Fruit fly (Drosophila melanogaster) whole organism, embryonic: ENCODE measurements around the gene nol.
A peak's percentile ranks its signal among the peaks of the same experiment; 100 is the strongest.

ENCODE experiments used
- C15 ChIP-seq: fragments of 200-800 bp; sonication (Bioruptor generic); IDR thresholded peaks from 3 replicates; pipeline ENCODE4 v1.3.6; 2022; ENCODE audit warnings: missing biosample characterization, missing genetic modification characterization
- CG10274 ChIP-seq: fragments of 200-800 bp; sonication (Bioruptor generic); optimal IDR thresholded peaks from 3 replicates; lab custom pipeline; 2017; ENCODE audit warnings: missing biosample characterization, mild to moderate bottlenecking, missing genetic modification characterization
- CG11696 ChIP-seq: fragments of 200-800 bp; sonication (Bioruptor generic); IDR thresholded peaks from 2 replicates; pipeline ENCODE4 v1.3.6; 2022; ENCODE audit warnings: missing biosample characterization, missing genetic modification characterization
- CG12219 ChIP-seq: fragments of 200-800 bp; sonication (Bioruptor generic); optimal IDR thresholded peaks from 3 replicates; lab custom pipeline; 2018; ENCODE audit warnings: missing biosample characterization, mild to moderate bottlenecking, missing genetic modification characterization
- CG14050 ChIP-seq: fragments of 200-800 bp; sonication (Bioruptor generic); IDR thresholded peaks from 3 replicates; pipeline ENCODE4 v1.3.6; 2022; ENCODE audit warnings: missing biosample characterization, missing genetic modification characterization
- CG18476 ChIP-seq: fragments of 200-800 bp; sonication (Bioruptor generic); optimal IDR thresholded peaks from 2 replicates; lab custom pipeline; 2016; ENCODE audit warnings: missing biosample characterization, mild to moderate bottlenecking, missing genetic modification characterization
- CG18599 ChIP-seq: fragments of 200-800 bp; sonication (Bioruptor generic); optimal IDR thresholded peaks from 3 replicates; lab custom pipeline; 2017; ENCODE audit warnings: missing biosample characterization, missing genetic modification characterization, mild to moderate bottlenecking, moderate library complexity, missing genetic modification reagents
- CG2889 ChIP-seq: fragments of 200-800 bp; sonication (Bioruptor generic); IDR thresholded peaks from 3 replicates; pipeline ENCODE4 v1.3.6; 2022; ENCODE audit warnings: missing biosample characterization, missing genetic modification characterization
- CG34376 ChIP-seq: fragments of 200-800 bp; sonication (Bioruptor generic); optimal IDR thresholded peaks from 2 replicates; lab custom pipeline; 2018; ENCODE audit warnings: missing biosample characterization, mild to moderate bottlenecking, missing genetic modification characterization
- CG3838 ChIP-seq: fragments of 200-800 bp; sonication (Bioruptor generic); optimal IDR thresholded peaks from 3 replicates; lab custom pipeline; 2016; ENCODE audit warnings: missing biosample characterization, missing genetic modification characterization
- CG4707 ChIP-seq: fragments of 200-800 bp; sonication (Bioruptor generic); optimal IDR thresholded peaks from 2 replicates; lab custom pipeline; 2018; ENCODE audit warnings: missing biosample characterization, mild to moderate bottlenecking, missing genetic modification characterization, moderate library complexity
- CG5245 ChIP-seq: fragments of 200-800 bp; sonication (Bioruptor generic); optimal IDR thresholded peaks from 3 replicates; lab custom pipeline; 2016; ENCODE audit warnings: missing biosample characterization, missing genetic modification characterization
- CG5953 ChIP-seq: fragments of 200-800 bp; sonication (Bioruptor generic); IDR thresholded peaks from 2 replicates; pipeline ENCODE4 v1.3.6; 2022; ENCODE audit warnings: missing biosample characterization, missing genetic modification characterization
- CG7271 ChIP-seq: fragments of 200-800 bp; sonication (Bioruptor generic); optimal IDR thresholded peaks from 2 replicates; lab custom pipeline; 2018; ENCODE audit warnings: missing biosample characterization, mild to moderate bottlenecking, missing genetic modification characterization, moderate library complexity
- CG8359 ChIP-seq: fragments of 200-800 bp; sonication (Bioruptor generic); optimal IDR thresholded peaks from 2 replicates; lab custom pipeline; 2017; ENCODE audit warnings: missing biosample characterization, mild to moderate bottlenecking, missing genetic modification characterization, borderline replicate concordance
- CG9437 ChIP-seq: fragments of 200-800 bp; sonication (Bioruptor generic); optimal IDR thresholded peaks from 2 replicates; lab custom pipeline; 2018; ENCODE audit warnings: missing biosample characterization, mild to moderate bottlenecking, missing genetic modification characterization
- CG9797 ChIP-seq: fragments of 200-800 bp; sonication (Bioruptor generic); optimal IDR thresholded peaks from 3 replicates; lab custom pipeline; 2018; ENCODE audit warnings: missing biosample characterization, mild to moderate bottlenecking, missing genetic modification characterization
- CG9817 ChIP-seq: fragments of 200-800 bp; sonication (Bioruptor generic); optimal IDR thresholded peaks from 2 replicates; lab custom pipeline; 2018; ENCODE audit warnings: missing biosample characterization, mild to moderate bottlenecking, missing genetic modification characterization, moderate library complexity
- D19A ChIP-seq: fragments of 200-800 bp; optimal IDR thresholded peaks from 3 replicates; lab custom pipeline; 2019; ENCODE audit warnings: missing biosample characterization, mild to moderate bottlenecking, missing genetic modification characterization, moderate library complexity
- ERR ChIP-seq: fragments of 200-800 bp; sonication (Bioruptor generic); optimal IDR thresholded peaks from 2 replicates; lab custom pipeline; 2016; ENCODE audit warnings: missing biosample characterization, missing genetic modification characterization
- Ets65A ChIP-seq: fragments of 200-800 bp; sonication (Bioruptor generic); peaks from one replicate; lab custom pipeline; 2016; ENCODE audit warnings: missing biosample characterization, missing genetic modification characterization
- HHEX ChIP-seq: fragments of 200-800 bp; sonication (Bioruptor generic); optimal IDR thresholded peaks from 3 replicates; lab custom pipeline; 2017; ENCODE audit warnings: missing biosample characterization, mild to moderate bottlenecking, missing genetic modification characterization, missing genetic modification reagents
- Lpt ChIP-seq: fragments of >200 bp; optimal IDR thresholded peaks from 2 replicates; lab custom pipeline; 2018; ENCODE audit warnings: missing biosample characterization, missing genetic modification characterization
- Mad ChIP-seq: fragments of 200-800 bp; sonication (Bioruptor generic); optimal IDR thresholded peaks from 2 replicates; lab custom pipeline; 2016; ENCODE audit warnings: missing biosample characterization, missing genetic modification characterization
- Med ChIP-seq: fragments of 200-800 bp; sonication (Bioruptor generic); peaks from one replicate; lab custom pipeline; 2016; ENCODE audit warnings: missing biosample characterization, missing genetic modification characterization, mild to moderate bottlenecking, inconsistent platforms, moderate library complexity
- NC2α ChIP-seq: fragments of 200-800 bp; sonication (Bioruptor generic); optimal IDR thresholded peaks from 2 replicates; lab custom pipeline; 2016; ENCODE audit warnings: missing biosample characterization, missing genetic modification characterization
- NK7.1 ChIP-seq: fragments of 200-800 bp; sonication (Bioruptor generic); optimal IDR thresholded peaks from 3 replicates; lab custom pipeline; 2016; ENCODE audit warnings: missing biosample characterization, missing genetic modification characterization
- Oli ChIP-seq: fragments of 200-800 bp; sonication (Bioruptor generic); optimal IDR thresholded peaks from 2 replicates; lab custom pipeline; 2018; ENCODE audit warnings: missing biosample characterization, mild to moderate bottlenecking, missing genetic modification characterization, moderate library complexity
- Sin3A ChIP-seq: fragments of >200 bp; optimal IDR thresholded peaks from 2 replicates; lab custom pipeline; 2018
- Xrp1 ChIP-seq: fragments of 200-800 bp; sonication (Bioruptor generic); IDR thresholded peaks from 2 replicates; pipeline ENCODE4 v1.3.6; 2022; ENCODE audit warnings: missing biosample characterization, missing genetic modification characterization
- ac ChIP-seq: fragments of 200-800 bp; sonication (Bioruptor generic); optimal IDR thresholded peaks from 3 replicates; lab custom pipeline; 2017; ENCODE audit warnings: missing biosample characterization, mild to moderate bottlenecking, missing genetic modification characterization
- cas ChIP-seq: fragments of 200-800 bp; sonication (Bioruptor generic); IDR thresholded peaks from 2 replicates; pipeline ENCODE4 v1.3.6; 2022; ENCODE audit warnings: missing biosample characterization, missing genetic modification characterization
- dysf ChIP-seq: fragments of 200-800 bp; sonication (Bioruptor generic); IDR thresholded peaks from 3 replicates; pipeline ENCODE4 v1.3.6; 2022; ENCODE audit warnings: missing biosample characterization, missing genetic modification characterization
- ewg ChIP-seq: fragments of 200-800 bp; sonication (Bioruptor generic); optimal IDR thresholded peaks from 3 replicates; lab custom pipeline; 2017; ENCODE audit warnings: mild to moderate bottlenecking, missing biosample characterization, missing genetic modification reagents, missing genetic modification characterization
- fd102C ChIP-seq: fragments of 200-800 bp; sonication (Bioruptor generic); optimal IDR thresholded peaks from 2 replicates; lab custom pipeline; 2018; ENCODE audit warnings: missing biosample characterization, mild to moderate bottlenecking, missing genetic modification characterization, moderate library complexity
- ftz-f1 ChIP-seq: fragments of 200-800 bp; sonication (Bioruptor generic); optimal IDR thresholded peaks from 2 replicates; lab custom pipeline; 2016; ENCODE audit warnings: missing biosample characterization, missing genetic modification characterization
- her ChIP-seq: fragments of 200-800 bp; sonication (Bioruptor generic); optimal IDR thresholded peaks from 2 replicates; lab custom pipeline; 2016; ENCODE audit warnings: missing biosample characterization, missing genetic modification characterization
- jigr1 ChIP-seq: fragments of 200-800 bp; sonication (Bioruptor generic); IDR thresholded peaks from 3 replicates; pipeline ENCODE4 v1.3.6; 2022; ENCODE audit warnings: missing biosample characterization, missing genetic modification characterization
- lmd ChIP-seq: fragments of 200-800 bp; sonication (Bioruptor generic); IDR thresholded peaks from 2 replicates; pipeline ENCODE4 v1.3.6; 2022; ENCODE audit warnings: missing biosample characterization, missing genetic modification characterization
- mirr ChIP-seq: fragments of 200-800 bp; sonication (Bioruptor generic); optimal IDR thresholded peaks from 3 replicates; lab custom pipeline; 2018; ENCODE audit warnings: missing biosample characterization, mild to moderate bottlenecking, missing genetic modification characterization
- nerfin-2 ChIP-seq: fragments of 200-800 bp; sonication (Bioruptor generic); IDR thresholded peaks from 2 replicates; pipeline ENCODE4 v1.3.6; 2022; ENCODE audit warnings: missing biosample characterization, missing genetic modification characterization; ENCODE audit not compliant: partially characterized antibody
- pita ChIP-seq: fragments of 200-800 bp; sonication (Bioruptor generic); optimal IDR thresholded peaks from 2 replicates; lab custom pipeline; 2017; ENCODE audit warnings: missing biosample characterization, mild to moderate bottlenecking, missing genetic modification characterization
- pnt ChIP-seq: fragments of 200-800 bp; sonication (Bioruptor generic); optimal IDR thresholded peaks from 3 replicates; lab custom pipeline; 2016; ENCODE audit warnings: missing biosample characterization, missing genetic modification characterization
- ranshi ChIP-seq: fragments of 200-800 bp; sonication (Bioruptor generic); IDR thresholded peaks from 2 replicates; pipeline ENCODE4 v1.3.6; 2022; ENCODE audit warnings: missing biosample characterization, missing genetic modification characterization
- row ChIP-seq: fragments of 200-800 bp; sonication (Bioruptor generic); IDR thresholded peaks from 3 replicates; pipeline ENCODE4 v1.3.6; 2022; ENCODE audit warnings: missing biosample characterization, missing genetic modification characterization
- sens ChIP-seq: fragments of 200-800 bp; sonication (Bioruptor generic); peaks from one replicate; lab custom pipeline; 2016; ENCODE audit warnings: missing biosample characterization, missing genetic modification characterization
- sob ChIP-seq: fragments of 200-800 bp; sonication (Bioruptor generic); IDR thresholded peaks from 2 replicates; pipeline ENCODE4 v1.3.6; 2022; ENCODE audit warnings: missing biosample characterization, missing genetic modification characterization
- sug ChIP-seq: fragments of 200-800 bp; optimal IDR thresholded peaks from 2 replicates; lab custom pipeline; 2019; ENCODE audit warnings: missing biosample characterization, mild to moderate bottlenecking, missing genetic modification characterization, moderate library complexity
- toy ChIP-seq: fragments of 200-800 bp; sonication (Bioruptor generic); IDR thresholded peaks from 2 replicates; pipeline ENCODE4 v1.3.6; 2022; ENCODE audit warnings: missing biosample characterization, missing genetic modification characterization
- twi ChIP-seq: fragments of 200-800 bp; optimal IDR thresholded peaks from 2 replicates; lab custom pipeline; 2019; ENCODE audit warnings: missing biosample characterization, mild to moderate bottlenecking, missing genetic modification characterization, moderate library complexity
- yki ChIP-seq: fragments of >200 bp; optimal IDR thresholded peaks from 3 replicates; lab custom pipeline; 2018

Gene nol

DNA sequence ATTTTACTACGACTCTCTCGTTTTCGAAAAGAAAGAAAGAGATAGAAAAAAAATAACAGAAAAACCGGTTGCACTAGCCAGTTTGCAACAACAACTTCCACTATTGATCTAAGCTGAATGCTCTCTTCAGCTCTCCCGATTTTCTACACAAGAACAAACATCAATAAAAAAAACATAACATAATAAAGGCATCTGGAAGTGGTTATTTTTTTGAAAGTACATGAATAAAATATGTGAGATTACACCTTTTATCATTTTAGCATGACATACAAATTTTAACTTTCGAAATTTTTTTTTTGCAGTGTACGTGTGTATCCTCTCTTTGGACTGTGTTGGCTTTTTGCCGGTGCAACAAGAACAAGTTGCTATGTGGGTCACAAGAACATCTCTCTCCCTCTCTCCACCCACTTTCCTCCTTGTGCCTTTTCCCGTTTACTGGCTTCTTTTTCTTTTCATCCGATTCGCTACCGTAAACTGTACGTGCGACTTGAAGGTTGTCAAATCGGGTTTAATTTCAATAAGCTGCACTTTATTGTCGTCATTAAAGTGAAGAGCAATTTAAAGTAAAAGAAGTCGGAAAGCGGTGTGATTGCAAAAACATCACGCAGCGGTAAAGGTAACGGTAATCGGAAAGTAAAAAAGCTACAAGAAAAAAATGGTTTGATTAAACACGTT, 45.9 kb upstream of the nol start (continued):
- TF ChIP-seq pnt (GFP tag; lab: Kevin White, UChicago), result peak; percentile 96
- peak; percentile 100 for TF ChIP-seq sens (GFP tag; lab: Kevin White, UChicago)
- TF ChIP-seq Xrp1 (GFP tag; lab: Robert Waterston, UW), result peak; percentile 98
- no peak for TF ChIP-seq mirr (GFP tag; lab: Kevin White, UChicago)
- no peak for TF ChIP-seq Sin3A (lab: Kevin White, UChicago)
- TF ChIP-seq D19A, result peak; percentile 95
- TF ChIP-seq nerfin-2, result no peak
- no peak for TF ChIP-seq Lpt (GFP tag; lab: Kevin White, UChicago)
- TF ChIP-seq ewg (GFP tag; lab: Kevin White, UChicago), result peak; percentile 93
- peak; percentile 99 for TF ChIP-seq Med
- peak; percentile 92 for TF ChIP-seq CG18599 (GFP tag; lab: Kevin White, UChicago)
- TF ChIP-seq CG9437, result peak; percentile 92
- peak; percentile 86 for TF ChIP-seq Mad (GFP tag; lab: Kevin White, UChicago)
- TF ChIP-seq twi (tag; lab: Kevin White, UChicago), result peak; percentile 89
- peak; percentile 94 for TF ChIP-seq CG4707 (GFP tag; lab: Kevin White, UChicago)
- TF ChIP-seq ranshi (GFP tag; lab: Robert Waterston, UW), result peak; percentile 96
- peak; percentile 97 for TF ChIP-seq dysf (GFP tag; lab: Robert Waterston, UW)
- TF ChIP-seq jigr1 (GFP tag; lab: Robert Waterston, UW), result peak; percentile 87
- TF ChIP-seq fd102C (GFP tag; lab: Kevin White, UChicago), result peak; percentile 88
- TF ChIP-seq ac, result peak; percentile 90
- peak; percentile 77 for TF ChIP-seq CG9817 (tag; lab: Kevin White, UChicago)
- TF ChIP-seq yki (lab: Kevin White, UChicago), result no peak
- TF ChIP-seq her (GFP tag; lab: Kevin White, UChicago), result peak; percentile 90
- peak; percentile 94 for TF ChIP-seq HHEX (GFP tag; lab: Kevin White, UChicago)
- TF ChIP-seq lmd (GFP tag; lab: Robert Waterston, UW), result peak; percentile 95
- TF ChIP-seq CG34376 (GFP tag; lab: Kevin White, UChicago), result peak; percentile 78
- peak; percentile 87 for TF ChIP-seq CG11696
- peak; percentile 95 for TF ChIP-seq NK7.1 (GFP tag; lab: Kevin White, UChicago)
- TF ChIP-seq row (GFP tag; lab: Robert Waterston, UW), result peak; percentile 97
- peak; percentile 97 for TF ChIP-seq CG12219 (GFP tag; lab: Kevin White, UChicago)
- TF ChIP-seq pita (GFP tag; lab: Kevin White, UChicago), result no peak
- TF ChIP-seq CG14050, result peak; percentile 93
- TF ChIP-seq CG2889 (GFP tag; lab: Robert Waterston, UW), result peak; percentile 88
- TF ChIP-seq toy, result peak; percentile 77
- TF ChIP-seq CG9797 (GFP tag; lab: Kevin White, UChicago), result peak; percentile 46
- peak; percentile 75 for TF ChIP-seq sug (tag; lab: Kevin White, UChicago)
- TF ChIP-seq CG5245, result peak; percentile 96
- peak; percentile 81 for TF ChIP-seq C15 (GFP tag; lab: Robert Waterston, UW)
- peak; percentile 78 for TF ChIP-seq cas (GFP tag; lab: Robert Waterston, UW)
- TF ChIP-seq Oli (tag; lab: Kevin White, UChicago), result peak; percentile 98
- TF ChIP-seq CG7271 (tag; lab: Kevin White, UChicago), result peak; percentile 89
- peak; percentile 92 for TF ChIP-seq CG3838 (GFP tag; lab: Kevin White, UChicago)
- TF ChIP-seq ERR (GFP tag; lab: Kevin White, UChicago), result peak; percentile 87
- TF ChIP-seq sob (GFP tag; lab: Robert Waterston, UW), result peak; percentile 95
- TF ChIP-seq NC2α, result peak; percentile 95
- peak; percentile 98 for TF ChIP-seq Ets65A
- peak; percentile 95 for TF ChIP-seq CG18476 (GFP tag; lab: Kevin White, UChicago)
- TF ChIP-seq CG5953 (GFP tag; lab: Robert Waterston, UW), result peak; percentile 95
- no peak for TF ChIP-seq ftz-f1
- peak; percentile 73 for TF ChIP-seq CG10274 (GFP tag; lab: Kevin White, UChicago)
- peak; percentile 88 for TF ChIP-seq CG8359 (GFP tag; lab: Kevin White, UChicago)
